Fruit fly (Drosophila melanogaster): ENCODE data around the gene vrs.

Gene vrs

DNA sequence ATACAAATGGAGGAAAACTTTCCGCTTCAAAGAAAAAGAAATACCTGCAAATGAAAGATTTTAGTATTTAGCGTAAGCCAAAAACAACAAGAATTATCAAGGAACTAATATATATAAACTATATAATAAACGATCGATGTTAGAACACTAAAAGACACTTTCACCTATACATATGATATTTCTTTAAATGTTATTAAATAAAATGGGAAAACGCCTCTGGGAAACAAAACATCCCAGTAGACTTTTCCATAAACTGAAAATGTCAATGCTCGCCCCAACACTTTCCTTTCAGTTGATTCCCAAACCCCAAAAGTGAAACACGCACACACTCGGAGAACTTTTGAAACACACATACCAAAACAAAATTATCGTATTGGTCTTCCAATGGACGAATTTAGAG, at the start of gene vrs:
vrs (plus strand) TSS at position 301 of the 400 bp plus-strand sequence.
- TF ChIP-seq CG6854 (GFP tag; optimal IDR thresholded peaks at IDR 0.05) (no peak), C15 (GFP tag; IDR thresholded peaks at IDR 0.05) (no peak), CG32772 (GFP tag; IDR thresholded peaks at IDR 0.05) (no peak), gsb (GFP tag; IDR thresholded peaks at IDR 0.05) (no peak), CG14667 (GFP tag; IDR thresholded peaks at IDR 0.05) (no peak), zf30C (GFP tag; optimal IDR thresholded peaks at IDR 0.05) (no peak), Nf-YB (GFP tag; optimal IDR thresholded peaks at IDR 0.05) (no peak), dm (GFP tag; optimal IDR thresholded peaks at IDR 0.05) (no peak), CG12744 (GFP tag; optimal IDR thresholded peaks at IDR 0.05) (no peak)

dm6 chr3R:12398054-12398453, 49.4 kb upstream of the vrs start:
- TF ChIP-seq nerfin-2 (GFP tag; IDR thresholded peaks at IDR 0.05; ENCODE audit: partially characterized antibody) = no peak
- peak; percentile 89 for TF ChIP-seq CG7745 (tag; optimal IDR thresholded peaks at IDR 0.05)
- peak; percentile 67 for TF ChIP-seq mirr (GFP tag; optimal IDR thresholded peaks at IDR 0.05)
- TF ChIP-seq CG6813 (GFP tag; optimal IDR thresholded peaks at IDR 0.05) = peak; percentile 0
- no peak for TF ChIP-seq Optix (GFP tag; IDR thresholded peaks at IDR 0.05)
- TF ChIP-seq CG18476 (GFP tag; optimal IDR thresholded peaks at IDR 0.05) = peak; percentile 13
- no peak for TF ChIP-seq Dip2 (GFP tag; IDR thresholded peaks at IDR 0.05)
- TF ChIP-seq dati (GFP tag; IDR thresholded peaks at IDR 0.05) = no peak
- no peak for TF ChIP-seq Dbx (GFP tag; IDR thresholded peaks at IDR 0.05)
- no peak for TF ChIP-seq ase (GFP tag; IDR thresholded peaks at IDR 0.05)
- no peak for TF ChIP-seq CG1024 (GFP tag; IDR thresholded peaks at IDR 0.05)
- peak; percentile 17 for TF ChIP-seq D19A (tag; optimal IDR thresholded peaks at IDR 0.05)
- no peak for TF ChIP-seq Dp (GFP tag; optimal IDR thresholded peaks at IDR 0.05)
- no peak for TF ChIP-seq CG4707 (GFP tag; optimal IDR thresholded peaks at IDR 0.05)
- no peak for TF ChIP-seq CG12299 (tag; optimal IDR thresholded peaks at IDR 0.05)
- TF ChIP-seq exex (tag; optimal IDR thresholded peaks at IDR 0.05) = peak; percentile 86
- TF ChIP-seq CG34376 (GFP tag; optimal IDR thresholded peaks at IDR 0.05) = peak; percentile 18

DNA sequence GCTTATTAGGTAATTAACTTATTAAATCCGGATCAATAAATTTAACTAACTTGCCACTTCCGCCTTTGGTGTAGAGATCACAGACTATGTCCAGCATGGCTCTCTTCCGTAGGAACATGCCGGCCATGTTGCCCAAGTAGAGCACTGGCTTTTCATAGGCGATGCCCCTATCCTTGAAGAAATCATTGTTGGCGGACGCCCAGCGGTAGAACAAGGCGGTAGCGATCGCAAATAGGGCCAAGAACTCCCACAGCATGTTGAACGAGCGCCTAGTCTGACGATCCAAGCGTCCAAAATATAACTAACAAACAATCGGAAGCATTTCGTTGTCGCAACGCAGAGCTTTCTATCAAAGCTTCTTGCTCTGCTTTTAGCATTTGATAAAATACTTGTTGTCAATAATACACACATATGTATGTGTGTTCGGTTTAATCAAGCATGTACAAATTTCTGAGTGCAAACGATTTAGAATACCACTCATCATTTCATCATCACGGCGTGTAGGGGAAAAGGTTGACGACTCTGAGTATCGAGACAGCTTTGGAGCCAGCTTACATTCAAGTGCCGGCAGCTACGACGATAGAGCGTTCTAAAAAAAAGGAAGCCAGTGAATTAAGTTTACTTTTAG, 48.7 kb upstream of the vrs start, which contains the start of gene Cyp9f3:
Cyp9f3 (minus strand) TSS at position 310 of the 628 bp plus-strand sequence.
- no peak for TF ChIP-seq CG10209 (GFP tag; optimal IDR thresholded peaks at IDR 0.05)
- TF ChIP-seq mirr (GFP tag; optimal IDR thresholded peaks at IDR 0.05) = peak; percentile 69
- peak; percentile 9 for TF ChIP-seq CG18011 (GFP tag; optimal IDR thresholded peaks at IDR 0.05)
- peak; percentile 54 for TF ChIP-seq Jarid2 (GFP tag; optimal IDR thresholded peaks at IDR 0.05)
- 0 out of 4 replicates have a peak, but pooled peaks have one; percentile 43 for TF ChIP-seq chinmo (GFP tag; IDR thresholded peaks at IDR 0.05; ENCODE audit: partially characterized antibody)
- peak; percentile 63 for TF ChIP-seq CG10274 (GFP tag; optimal IDR thresholded peaks at IDR 0.05)
- TF ChIP-seq lab (GFP tag; optimal IDR thresholded peaks at IDR 0.05) = peak; percentile 25
- TF ChIP-seq exex (tag; optimal IDR thresholded peaks at IDR 0.05) = peak; percentile 53
- TF ChIP-seq CG8281 (tag; optimal IDR thresholded peaks at IDR 0.05) = peak; percentile 8
- TF ChIP-seq ftz-f1 (GFP tag; optimal IDR thresholded peaks at IDR 0.05) = peak; percentile 75
- TF ChIP-seq CG3281 (GFP tag; optimal IDR thresholded peaks at IDR 0.05) = no peak
- TF ChIP-seq Taf1 (GFP tag; IDR thresholded peaks at IDR 0.05) = no peak
- TF ChIP-seq Pdp1 (GFP tag; optimal IDR thresholded peaks at IDR 0.05) = peak in 1 of 2 experiments; percentile 17
- TF ChIP-seq z (GFP tag; IDR thresholded peaks at IDR 0.05) = peak; percentile 88
- TF ChIP-seq Dip2 (GFP tag; IDR thresholded peaks at IDR 0.05) = no peak
- peak; percentile 46; the same call in 1 of the 2 replicates for TF ChIP-seq CG42726 (GFP tag; IDR thresholded peaks at IDR 0.05; ENCODE audit: partially characterized antibody)
- no peak for TF ChIP-seq Blimp-1 (GFP tag; optimal IDR thresholded peaks at IDR 0.05)
- TF ChIP-seq CG15514 (GFP tag; optimal IDR thresholded peaks at IDR 0.05) = peak; percentile 3
- TF ChIP-seq vfl (GFP tag; optimal IDR thresholded peaks at IDR 0.05) = no peak
- TF ChIP-seq CG12299 (tag; optimal IDR thresholded peaks at IDR 0.05) = no peak
- TF ChIP-seq CG14014 (GFP tag; IDR thresholded peaks at IDR 0.05) = no peak
- TF ChIP-seq cg (GFP tag; optimal IDR thresholded peaks at IDR 0.05) = peak; percentile 40
- peak; percentile 14 for TF ChIP-seq gro (GFP tag; optimal IDR thresholded peaks at IDR 0.05)
- peak; percentile 43 for TF ChIP-seq chm (GFP tag; IDR thresholded peaks at IDR 0.05)
- TF ChIP-seq CG12071 (GFP tag; optimal IDR thresholded peaks at IDR 0.05) = peak; percentile 19
